Worm (Caenorhabditis elegans): ENCODE data around the gene rpl-11.1.
"Not testable (repeated sequence)": the region's sequence is repeated elsewhere in the genome, so short reads cannot be mapped to it uniquely, and the experiment has no call there.

Gene rpl-11.1

ce11 chrV:3579248-3579647 lies 6.6 kb downstream of the rpl-11.1 start:
- TF ChIP-seq dao-5 (tag; optimal IDR thresholded peaks at IDR 0.05) (no peak), him-1 (tag; optimal IDR thresholded peaks at IDR 0.05) (no peak), W03F9.2 (tag; optimal IDR thresholded peaks at IDR 0.05) (no peak)

ce11 chrV:3578813-3579212 lies 7.1 kb downstream of the rpl-11.1 start, which contains the start of gene pygl-1:
TSS of gene pygl-1 (plus strand) at chrV:3579023.
- TF ChIP-seq W03F9.2 (tag; optimal IDR thresholded peaks at IDR 0.05) (peak; percentile 2), him-1 (tag; optimal IDR thresholded peaks at IDR 0.05) (no peak)

ce11 chrV:3575759-3576158 lies 10.1 kb downstream of the rpl-11.1 start, which contains the start of gene grl-27:
TSS of gene grl-27 (minus strand) at chrV:3575859.
- TF ChIP-seq dao-5 (tag; optimal IDR thresholded peaks at IDR 0.05) (no peak), him-1 (tag; optimal IDR thresholded peaks at IDR 0.05) (no peak), W03F9.2 (tag; optimal IDR thresholded peaks at IDR 0.05) (no peak)

ce11 chrV:3572408-3572807 lies 13.5 kb downstream of the rpl-11.1 start, which contains the start of gene F40C5.1:
TSS of gene F40C5.1 (plus strand) at chrV:3572708.
- not testable (repeated sequence) for TF ChIP-seq him-1, W03F9.2, dao-5 (tag; optimal IDR thresholded peaks at IDR 0.05)

- not testable (repeated sequence) for TF ChIP-seq W03F9.2, him-1, dao-5 (tag; optimal IDR thresholded peaks at IDR 0.05)
Measured at ce11 chrV:3570695-3571094, 15.2 kb downstream of the rpl-11.1 start, which contains the start of gene F40C5.2. TSS of gene F40C5.2 (plus strand) at chrV:3570995.

- not testable (repeated sequence) for TF ChIP-seq dao-5, W03F9.2, him-1 (tag; optimal IDR thresholded peaks at IDR 0.05)
Measured at ce11 chrV:3564335-3564734, 21.5 kb downstream of the rpl-11.1 start, which contains the start of gene T24A6.17. TSS of gene T24A6.17 (minus strand) at chrV:3564435.

ce11 chrV:3562824-3563223 lies 23.0 kb downstream of the rpl-11.1 start, which contains the start of gene T24A6.16:
TSS of gene T24A6.16 (minus strand) at chrV:3562924.
- not testable (repeated sequence) for TF ChIP-seq dao-5, W03F9.2, him-1 (tag; optimal IDR thresholded peaks at IDR 0.05)

ce11 chrV:3558744-3559143 lies 27.1 kb downstream of the rpl-11.1 start, which contains the start of gene T24A6.1:
TSS of gene T24A6.1 (plus strand) at chrV:3559044.
- not testable (repeated sequence) for TF ChIP-seq dao-5, W03F9.2, him-1 (tag; optimal IDR thresholded peaks at IDR 0.05)

ce11 chrV:3557422-3557821 lies 28.4 kb downstream of the rpl-11.1 start, which contains the start of gene grl-31:
TSS of gene grl-31 (minus strand) at chrV:3557778.
- no peak for TF ChIP-seq him-1 (tag; optimal IDR thresholded peaks at IDR 0.05)
- no peak for TF ChIP-seq dao-5 (tag; optimal IDR thresholded peaks at IDR 0.05)
- no peak for TF ChIP-seq W03F9.2 (tag; optimal IDR thresholded peaks at IDR 0.05)

ce11 chrV:3555986-3556385 lies 29.9 kb downstream of the rpl-11.1 start, which contains the start of gene grl-30:
TSS of gene grl-30 (plus strand) at chrV:3556286.
- TF ChIP-seq dao-5 (tag; optimal IDR thresholded peaks at IDR 0.05) (no peak), him-1 (tag; optimal IDR thresholded peaks at IDR 0.05) (no peak), W03F9.2 (tag; optimal IDR thresholded peaks at IDR 0.05) (no peak)

ce11 chrV:3554869-3555268 lies 31.0 kb downstream of the rpl-11.1 start, which contains the start of gene grl-29:
TSS of gene grl-29 (minus strand) at chrV:3555236.
- TF ChIP-seq dao-5 (tag; optimal IDR thresholded peaks at IDR 0.05) (no peak), W03F9.2 (tag; optimal IDR thresholded peaks at IDR 0.05) (no peak), him-1 (tag; optimal IDR thresholded peaks at IDR 0.05) (no peak)

- TF ChIP-seq dao-5 (tag; optimal IDR thresholded peaks at IDR 0.05) (no peak), W03F9.2 (tag; optimal IDR thresholded peaks at IDR 0.05) (no peak), him-1 (tag; optimal IDR thresholded peaks at IDR 0.05) (no peak)
Measured at ce11 chrV:3552740-3553469, 33.0 kb downstream of the rpl-11.1 start, which contains the start of gene T24A6.20. TSS of gene T24A6.20 (plus strand) at chrV:3553134.

- no peak for TF ChIP-seq him-1 (tag; optimal IDR thresholded peaks at IDR 0.05)
- TF ChIP-seq dao-5 (tag; optimal IDR thresholded peaks at IDR 0.05) = no peak
- no peak for TF ChIP-seq W03F9.2 (tag; optimal IDR thresholded peaks at IDR 0.05)
Measured at ce11 chrV:3551765-3552164, 34.1 kb downstream of the rpl-11.1 start, which contains the start of gene grl-28. TSS of gene grl-28 (minus strand) at chrV:3551865.

- TF ChIP-seq him-1 (tag; optimal IDR thresholded peaks at IDR 0.05) (no peak), dao-5 (tag; optimal IDR thresholded peaks at IDR 0.05) (no peak), W03F9.2 (tag; optimal IDR thresholded peaks at IDR 0.05) (no peak)
Measured at ce11 chrV:3549553-3549952, 36.3 kb downstream of the rpl-11.1 start, which contains the start of gene sri-21. TSS of gene sri-21 (plus strand) at chrV:3549853.
